Worm (Caenorhabditis elegans) whole organism, late embryonic: ENCODE results near the gene ZK836.3.

Experiments
- C08G9.2 ChIP-seq: sonication (generic microtip); optimal IDR thresholded peaks from 2 replicates; lab custom pipeline; 2016; ENCODE audit warnings: mild to moderate bottlenecking, missing genetic modification characterization, moderate library complexity, missing compliant biosample characterization
- C38D4.7 ChIP-seq: fragments of 200-800 bp; sonication (Bioruptor generic); optimal IDR thresholded peaks from 2 replicates; lab custom pipeline; 2018; ENCODE audit warnings: mild to moderate bottlenecking, missing genetic modification characterization, moderate library complexity, missing compliant biosample characterization
- F13H6.1 ChIP-seq: sonication (generic microtip); optimal IDR thresholded peaks from 2 replicates; lab custom pipeline; 2016; ENCODE audit warnings: missing genetic modification characterization, missing compliant biosample characterization
- K09A11.1 ChIP-seq: sonication (generic microtip); optimal IDR thresholded peaks from 2 replicates; lab custom pipeline; 2017; ENCODE audit warnings: antibody characterized with exemption, mild to moderate bottlenecking, missing genetic modification characterization, missing compliant biosample characterization; ENCODE audit not compliant: insufficient read depth
- T23F11.4 ChIP-seq: fragments of 200-800 bp; sonication (Bioruptor generic); optimal IDR thresholded peaks from 2 replicates; lab custom pipeline; 2018; ENCODE audit warnings: mild to moderate bottlenecking, missing genetic modification characterization, missing compliant biosample characterization
- Y22D7AL.16 ChIP-seq: sonication (generic microtip); optimal IDR thresholded peaks from 2 replicates; lab custom pipeline; 2016; ENCODE audit warnings: missing genetic modification characterization, missing compliant biosample characterization
- ahr-1 ChIP-seq: sonication (generic microtip); optimal IDR thresholded peaks from 2 replicates; lab custom pipeline; 2016; ENCODE audit warnings: missing genetic modification characterization, missing compliant biosample characterization
- ama-1 ChIP-seq: fragments of 150-350 bp; optimal IDR thresholded peaks from 2 replicates; lab custom pipeline; 2014
- ceh-14 ChIP-seq: sonication (generic microtip); optimal IDR thresholded peaks from 2 replicates; lab custom pipeline; 2016; ENCODE audit warnings: missing genotype, missing genetic modification characterization, missing compliant biosample characterization
- ceh-2 ChIP-seq: sonication (generic microtip); optimal IDR thresholded peaks from 2 replicates; lab custom pipeline; 2016; ENCODE audit warnings: missing genotype, missing genetic modification characterization, missing compliant biosample characterization
- ceh-24 ChIP-seq: sonication (generic microtip); optimal IDR thresholded peaks from 2 replicates; lab custom pipeline; 2016; ENCODE audit warnings: mild to moderate bottlenecking, missing genetic modification characterization, missing compliant biosample characterization
- ceh-30 ChIP-seq: fragments of 150-350 bp; optimal IDR thresholded peaks from 2 replicates; lab custom pipeline; 2014; ENCODE audit warnings: missing biosample characterization, missing genetic modification characterization
- ceh-34 ChIP-seq: sonication (generic microtip); optimal IDR thresholded peaks from 2 replicates; lab custom pipeline; 2016; ENCODE audit warnings: mild to moderate bottlenecking, missing genetic modification characterization, missing compliant biosample characterization
- ceh-45 ChIP-seq: fragments of 200-800 bp; sonication (Bioruptor generic); IDR thresholded peaks from 2 replicates; pipeline ENCODE4 v1.3.6; 2022; ENCODE audit warnings: missing genetic modification reagents, missing genetic modification characterization, missing compliant biosample characterization
- ceh-48 ChIP-seq: sonication (generic microtip); optimal IDR thresholded peaks from 2 replicates; lab custom pipeline; 2016; ENCODE audit warnings: missing genetic modification characterization, inconsistent platforms, missing compliant biosample characterization
- ceh-9 ChIP-seq: sonication (generic microtip); optimal IDR thresholded peaks from 2 replicates; lab custom pipeline; 2016; ENCODE audit warnings: mild to moderate bottlenecking, missing genetic modification characterization, inconsistent platforms, missing compliant biosample characterization
- elt-4 ChIP-seq: sonication (generic microtip); optimal IDR thresholded peaks from 2 replicates; lab custom pipeline; 2016; ENCODE audit warnings: missing genetic modification characterization, missing compliant biosample characterization
- ets-4 ChIP-seq: sonication (generic microtip); optimal IDR thresholded peaks from 2 replicates; lab custom pipeline; 2016; ENCODE audit warnings: missing genetic modification characterization, missing compliant biosample characterization
- eyg-1 ChIP-seq: sonication (generic microtip); optimal IDR thresholded peaks from 2 replicates; lab custom pipeline; 2016; ENCODE audit warnings: missing genotype, missing genetic modification characterization, missing compliant biosample characterization
- fkh-10 ChIP-seq: fragments of 150-350 bp; optimal IDR thresholded peaks from 2 replicates; lab custom pipeline; 2014; ENCODE audit warnings: missing biosample characterization, missing genetic modification reagents, missing genetic modification characterization
- hlh-13 ChIP-seq: fragments of 200-800 bp; sonication (Bioruptor generic); optimal IDR thresholded peaks from 2 replicates; lab custom pipeline; 2018; ENCODE audit warnings: mild to moderate bottlenecking, missing genetic modification characterization, missing compliant biosample characterization
- hlh-15 ChIP-seq: sonication (generic microtip); optimal IDR thresholded peaks from 2 replicates; lab custom pipeline; 2016; ENCODE audit warnings: missing genetic modification characterization, missing compliant biosample characterization
- hlh-30 ChIP-seq: sonication (generic microtip); optimal IDR thresholded peaks from 2 replicates; lab custom pipeline; 2017; ENCODE audit warnings: antibody characterized with exemption, missing genetic modification characterization, missing compliant biosample characterization; ENCODE audit not compliant: insufficient read depth
- lim-6 ChIP-seq: sonication (generic microtip); optimal IDR thresholded peaks from 2 replicates; lab custom pipeline; 2016; ENCODE audit warnings: missing genetic modification characterization, missing compliant biosample characterization
- lin-11 ChIP-seq: fragments of 200-800 bp; sonication (Bioruptor generic); optimal IDR thresholded peaks from 2 replicates; lab custom pipeline; 2018; ENCODE audit warnings: mild to moderate bottlenecking, missing genetic modification characterization, missing compliant biosample characterization
- madf-2 ChIP-seq: sonication (generic microtip); optimal IDR thresholded peaks from 2 replicates; lab custom pipeline; 2017; ENCODE audit warnings: missing genetic modification characterization, missing compliant biosample characterization
- nfya-1 ChIP-seq: sonication (generic microtip); optimal IDR thresholded peaks from 2 replicates; lab custom pipeline; 2017; ENCODE audit warnings: missing genetic modification characterization, mild to moderate bottlenecking, missing compliant biosample characterization, antibody characterized with exemption, moderate library complexity
- nhr-232 ChIP-seq: sonication (generic microtip); optimal IDR thresholded peaks from 2 replicates; lab custom pipeline; 2016; ENCODE audit warnings: missing genetic modification characterization, missing compliant biosample characterization
- npax-4 ChIP-seq: sonication (generic microtip); optimal IDR thresholded peaks from 2 replicates; lab custom pipeline; 2016; ENCODE audit warnings: missing genetic modification characterization, missing compliant biosample characterization
- odd-2 ChIP-seq: sonication (generic microtip); optimal IDR thresholded peaks from 2 replicates; lab custom pipeline; 2017; ENCODE audit warnings: antibody characterized with exemption, mild to moderate bottlenecking, missing genetic modification characterization, missing compliant biosample characterization
- pag-3 ChIP-seq: sonication (generic microtip); optimal IDR thresholded peaks from 2 replicates; lab custom pipeline; 2016; ENCODE audit warnings: missing compliant biosample characterization, missing genetic modification characterization, borderline replicate concordance
- pax-1 ChIP-seq: fragments of 150-350 bp; optimal IDR thresholded peaks from 2 replicates; lab custom pipeline; 2014; ENCODE audit warnings: missing biosample characterization, missing genetic modification characterization
- pha-2 ChIP-seq: sonication (generic microtip); optimal IDR thresholded peaks from 2 replicates; lab custom pipeline; 2017; ENCODE audit warnings: mild to moderate bottlenecking, missing genetic modification characterization, missing compliant biosample characterization
- pha-4 ChIP-seq: fragments of 150-350 bp; optimal IDR thresholded peaks from 2 replicates; lab custom pipeline; 2018; ENCODE audit warnings: missing biosample characterization, missing genetic modification reagents, missing genetic modification characterization
- pqm-1 ChIP-seq: sonication (generic microtip); optimal IDR thresholded peaks from 2 replicates; lab custom pipeline; 2016; ENCODE audit warnings: missing genetic modification characterization, missing compliant biosample characterization
- pros-1 ChIP-seq: fragments of 150-350 bp; optimal IDR thresholded peaks from 2 replicates; lab custom pipeline; 2014; ENCODE audit warnings: missing biosample characterization, missing genetic modification reagents, missing genetic modification characterization
- ref-2 ChIP-seq: sonication (generic microtip); optimal IDR thresholded peaks from 2 replicates; lab custom pipeline; 2016; ENCODE audit warnings: missing genetic modification characterization, missing compliant biosample characterization
- sdc-2 ChIP-seq: sonication (generic microtip); optimal IDR thresholded peaks from 2 replicates; lab custom pipeline; 2016; ENCODE audit warnings: missing genotype, missing genetic modification characterization, missing compliant biosample characterization
- sox-2 ChIP-seq: fragments of 200-800 bp; sonication (Bioruptor generic); IDR thresholded peaks from 2 replicates; pipeline ENCODE4 v1.3.6; 2022; ENCODE audit warnings: missing genetic modification reagents, missing genetic modification characterization, missing compliant biosample characterization
- syd-9 ChIP-seq: sonication (generic microtip); optimal IDR thresholded peaks from 2 replicates; lab custom pipeline; 2016; ENCODE audit warnings: mild to moderate bottlenecking, missing genetic modification characterization, moderate library complexity, missing compliant biosample characterization
- tbx-2 ChIP-seq: sonication (generic microtip); optimal IDR thresholded peaks from 2 replicates; lab custom pipeline; 2016; ENCODE audit warnings: missing genetic modification characterization, missing compliant biosample characterization
- tbx-7 ChIP-seq: sonication (generic microtip); optimal IDR thresholded peaks from 2 replicates; lab custom pipeline; 2016; ENCODE audit warnings: missing genotype, missing genetic modification characterization, missing compliant biosample characterization
- unc-86 ChIP-seq: sonication (generic microtip); optimal IDR thresholded peaks from 2 replicates; lab custom pipeline; 2016; ENCODE audit warnings: missing genetic modification characterization, missing compliant biosample characterization
- ztf-16 ChIP-seq: sonication (generic microtip); optimal IDR thresholded peaks from 2 replicates; lab custom pipeline; 2017; ENCODE audit warnings: missing genetic modification characterization, missing compliant biosample characterization

Gene ZK836.3

DNA sequence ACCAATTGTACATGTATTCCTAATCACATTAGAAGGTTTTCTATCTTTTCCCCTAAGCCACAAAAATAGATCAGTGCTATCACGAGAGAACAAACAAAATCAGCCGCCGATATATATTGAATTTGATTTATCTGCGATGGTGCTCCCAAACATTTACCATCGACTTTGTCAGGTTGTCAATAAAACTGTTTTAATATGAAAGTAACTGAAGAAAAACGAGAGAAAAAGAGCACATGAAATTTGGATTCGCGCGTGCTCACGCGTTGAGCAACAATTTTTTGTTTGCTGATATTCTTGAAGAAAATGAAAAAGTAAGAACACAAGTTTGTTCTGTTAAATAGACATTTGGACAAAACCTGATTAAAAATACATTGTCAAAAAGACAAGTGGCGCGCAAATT is 6.9 kb downstream of the ZK836.3 start:
- TF ChIP-seq ceh-34: no peak
- no peak for TF ChIP-seq unc-86 (tag; lab: Kevin White, UChicago)
- no peak for TF ChIP-seq K09A11.1
- no peak for TF ChIP-seq pros-1 (tag; lab: Kevin White, UChicago)
- no peak for TF ChIP-seq Y22D7AL.16 (tag; lab: Kevin White, UChicago)
- TF ChIP-seq lin-11 (tag; lab: Kevin White, UChicago): no peak
- TF ChIP-seq ztf-16 (tag; lab: Kevin White, UChicago): no peak
- TF ChIP-seq ceh-14 (tag; lab: Kevin White, UChicago): no peak
- TF ChIP-seq elt-4 (tag; lab: Kevin White, UChicago): no peak
- TF ChIP-seq pqm-1 (tag; lab: Kevin White, UChicago): no peak
- no peak for TF ChIP-seq ceh-2 (tag; lab: Kevin White, UChicago)
- TF ChIP-seq F13H6.1: no peak
- no peak for TF ChIP-seq nfya-1 (tag; lab: Kevin White, UChicago)
- no peak for TF ChIP-seq ceh-9 (tag; lab: Kevin White, UChicago)
- TF ChIP-seq odd-2 (tag; lab: Kevin White, UChicago): no peak
- no peak for TF ChIP-seq ceh-30 (tag; lab: Kevin White, UChicago)
- no peak for TF ChIP-seq T23F11.4 (GFP tag; lab: Kevin White, UChicago)
- TF ChIP-seq, all 69 proteins: peak for 0

DNA sequence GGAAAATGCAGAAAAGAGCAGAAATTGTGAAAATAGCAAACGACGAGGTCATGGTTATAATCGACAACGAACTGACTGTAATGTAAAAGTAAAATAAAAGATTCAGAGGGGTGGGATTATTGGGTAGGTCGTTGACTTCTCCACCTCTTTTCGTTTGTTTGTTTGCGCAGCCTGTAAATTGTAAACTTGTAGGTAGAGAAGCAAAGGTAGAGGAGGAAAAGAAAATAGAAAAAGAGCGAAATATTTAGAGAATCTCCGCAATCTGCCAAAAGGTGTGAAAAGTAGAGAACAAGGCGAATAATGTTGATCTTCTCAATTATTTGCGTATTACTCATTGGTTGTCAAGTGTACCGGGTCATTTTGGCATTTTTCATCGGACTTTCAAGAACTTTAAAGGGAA is 8.4 kb downstream of the ZK836.3 start, which contains the start of gene ZK863.8:
Gene ZK863.8, minus strand, starts transcription at position 173 of the 400 bp plus-strand sequence.
- TF ChIP-seq pros-1 (tag; lab: Kevin White, UChicago) (no peak), ceh-45 (GFP tag; lab: Robert Waterston, UW) (no peak), fkh-10 (GFP tag; lab: Kevin White, UChicago) (no peak), eyg-1 (tag; lab: Kevin White, UChicago) (no peak), ceh-2 (tag; lab: Kevin White, UChicago) (no peak), lin-11 (tag; lab: Kevin White, UChicago) (no peak), T23F11.4 (GFP tag; lab: Kevin White, UChicago) (no peak), ceh-48 (tag; lab: Kevin White, UChicago) (no peak), ets-4 (tag; lab: Kevin White, UChicago) (no peak), hlh-13 (GFP tag; lab: Kevin White, UChicago) (no peak), C08G9.2 (no peak), pax-1 (no peak), ceh-24 (tag; lab: Kevin White, UChicago) (no peak), syd-9 (tag; lab: Kevin White, UChicago) (no peak), C38D4.7 (GFP tag; lab: Kevin White, UChicago) (no peak), lim-6 (tag; lab: Kevin White, UChicago) (no peak), npax-4 (tag; lab: Kevin White, UChicago) (no peak), tbx-7 (tag; lab: Kevin White, UChicago) (no peak), ahr-1 (tag; lab: Kevin White, UChicago) (no peak), sdc-2 (tag; lab: Kevin White, UChicago) (no peak)

DNA sequence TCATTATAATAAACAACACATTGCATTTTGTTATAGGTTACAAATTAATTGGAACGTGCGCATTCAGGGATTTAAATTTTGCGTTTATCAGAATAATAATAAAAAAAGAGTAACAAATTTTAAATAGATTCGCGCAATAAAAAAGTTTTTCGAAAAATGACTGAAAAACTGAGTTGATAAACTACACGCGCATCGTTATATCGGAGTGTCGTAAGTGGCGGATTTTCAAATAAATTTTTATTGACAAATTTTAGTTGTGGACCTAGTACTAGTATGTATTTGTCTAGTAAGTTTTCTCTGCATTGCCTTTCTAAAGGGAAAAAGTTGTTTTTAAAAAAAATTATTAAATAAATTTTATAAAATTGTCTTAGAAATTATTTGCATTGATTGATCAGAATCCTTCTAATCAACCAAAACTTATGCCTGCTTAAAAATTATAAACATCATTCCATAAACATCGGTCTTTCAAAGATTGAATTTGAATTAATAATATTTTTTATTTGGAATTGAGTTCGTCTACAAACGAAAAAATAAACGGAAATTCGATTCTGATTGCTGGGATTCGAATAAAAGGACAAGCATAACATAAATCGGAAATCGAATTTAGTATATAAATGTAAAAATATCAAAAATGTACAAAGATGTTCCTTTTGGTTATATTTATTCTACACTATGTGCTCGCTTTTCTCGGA is 11.3 kb downstream of the ZK836.3 start, which contains the start of gene srd-4:
Gene srd-4, plus strand, starts transcription at position 642 of the 692 bp plus-strand sequence.
- TF ChIP-seq nfya-1 (tag; lab: Kevin White, UChicago) (peak; percentile 6), hlh-30 (tag; lab: Kevin White, UChicago) (no peak)
- TF ChIP-seq, all 69 proteins: peak for 1

DNA sequence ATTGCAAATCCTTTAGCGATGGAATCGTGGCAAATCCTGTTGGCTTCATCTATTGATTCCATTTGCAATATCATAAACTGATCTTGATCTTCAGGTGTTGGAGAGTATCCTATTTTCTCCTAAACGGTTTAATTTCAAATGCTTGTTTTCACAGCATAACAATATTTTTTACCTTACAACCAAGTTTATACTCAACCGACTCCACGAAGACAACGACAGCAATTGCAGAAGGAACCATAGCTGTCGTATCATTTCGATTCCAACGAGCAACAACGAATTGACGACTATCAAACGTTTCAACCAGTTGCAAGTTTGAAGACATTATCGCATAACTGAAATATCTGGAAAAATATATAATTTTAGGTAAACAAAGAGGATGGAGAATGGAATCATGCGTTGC is 11.9 kb downstream of the ZK836.3 start, which contains the start of gene usip-1:
Gene usip-1, minus strand, starts transcription at position 341 of the 400 bp plus-strand sequence.
- TF ChIP-seq ceh-30 (tag; lab: Kevin White, UChicago): no peak
- no peak for TF ChIP-seq pros-1 (tag; lab: Kevin White, UChicago)
- TF ChIP-seq ref-2 (tag; lab: Kevin White, UChicago): no peak
- no peak for TF ChIP-seq pag-3 (tag; lab: Kevin White, UChicago)
- no peak for TF ChIP-seq sox-2 (GFP tag; lab: Robert Waterston, UW)
- no peak for TF ChIP-seq ceh-2 (tag; lab: Kevin White, UChicago)
- no peak for TF ChIP-seq tbx-2
- TF ChIP-seq hlh-15 (tag; lab: Kevin White, UChicago): no peak
- no peak for TF ChIP-seq ceh-14 (tag; lab: Kevin White, UChicago)
- no peak for TF ChIP-seq ama-1 (lab: Kevin White, UChicago)
- no peak for TF ChIP-seq unc-86 (tag; lab: Kevin White, UChicago)
- no peak for TF ChIP-seq nhr-232 (tag; lab: Kevin White, UChicago)
- TF ChIP-seq pha-2: no peak
- no peak for TF ChIP-seq madf-2 (tag; lab: Kevin White, UChicago)
- TF ChIP-seq ceh-9 (tag; lab: Kevin White, UChicago): no peak
- TF ChIP-seq syd-9 (tag; lab: Kevin White, UChicago): no peak
- TF ChIP-seq hlh-13 (GFP tag; lab: Kevin White, UChicago): no peak
- TF ChIP-seq pha-4 (tag; lab: Kevin White, UChicago): no peak
